Worm (Caenorhabditis elegans) whole organism, L2 larva: ENCODE results near the gene catp-8.

Source experiments
- R02D3.7 ChIP-seq: fragments of 150-350 bp; optimal IDR thresholded peaks from 2 replicates; lab custom pipeline; 2014; ENCODE audit warnings: missing biosample characterization, missing genetic modification characterization
- alr-1 ChIP-seq: fragments of 150-350 bp; optimal IDR thresholded peaks from 2 replicates; lab custom pipeline; 2014; ENCODE audit warnings: missing biosample characterization, missing genetic modification characterization
- egl-27 ChIP-seq: sonication (generic microtip); optimal IDR thresholded peaks from 3 replicates; lab custom pipeline; 2017; ENCODE audit warnings: missing biosample characterization, missing genetic modification reagents, missing genetic modification characterization
- mbf-1 ChIP-seq: sonication (generic microtip); optimal IDR thresholded peaks from 2 replicates; lab custom pipeline; 2017; ENCODE audit warnings: missing biosample characterization, missing genetic modification characterization
- mdl-1 ChIP-seq, 2 experiments: fragments of 150-350 bp in 1 of 2; sonication (generic microtip) in 1 of 2; optimal IDR thresholded peaks; 2 replicates each; lab custom pipeline; 2017; ENCODE audit warnings: missing biosample characterization in 2 of 2, missing genetic modification characterization in 2 of 2
- nhr-25 ChIP-seq: fragments of 150-350 bp; sonication (generic microtip); optimal IDR thresholded peaks from 3 replicates; lab custom pipeline; 2014; ENCODE audit warnings: missing biosample characterization, missing genetic modification characterization
- snpc-4 ChIP-seq: fragments of 150-350 bp; optimal IDR thresholded peaks from 2 replicates; lab custom pipeline; 2014; ENCODE audit warnings: missing biosample characterization, missing genetic modification characterization
- unc-39 ChIP-seq: fragments of 150-350 bp; optimal IDR thresholded peaks from 2 replicates; lab custom pipeline; 2014; ENCODE audit warnings: missing biosample characterization, missing genetic modification characterization

- TF ChIP-seq snpc-4 (tag; lab: Kevin White, UChicago) = no peak
- TF ChIP-seq R02D3.7 (tag; lab: Kevin White, UChicago) = no peak
- TF ChIP-seq egl-27 (tag; lab: Kevin White, UChicago) = no peak
- TF ChIP-seq mbf-1 (tag; lab: Kevin White, UChicago) = no peak
- TF ChIP-seq unc-39 (tag; lab: Kevin White, UChicago) = no peak
- TF ChIP-seq nhr-25 (tag; lab: Kevin White, UChicago) = no peak
- no peak for TF ChIP-seq mdl-1 (tag; optimal IDR thresholded peaks at IDR 0.05; lab: Kevin White, UChicago)
- no peak for TF ChIP-seq alr-1
Observed at ce11 chrIV:11458700-11459263, 20.3 kb downstream of the catp-8 start.
